Comparison of ENCODE assay signal across 1 fruit fly cellular context in the genomic region with DNA sequence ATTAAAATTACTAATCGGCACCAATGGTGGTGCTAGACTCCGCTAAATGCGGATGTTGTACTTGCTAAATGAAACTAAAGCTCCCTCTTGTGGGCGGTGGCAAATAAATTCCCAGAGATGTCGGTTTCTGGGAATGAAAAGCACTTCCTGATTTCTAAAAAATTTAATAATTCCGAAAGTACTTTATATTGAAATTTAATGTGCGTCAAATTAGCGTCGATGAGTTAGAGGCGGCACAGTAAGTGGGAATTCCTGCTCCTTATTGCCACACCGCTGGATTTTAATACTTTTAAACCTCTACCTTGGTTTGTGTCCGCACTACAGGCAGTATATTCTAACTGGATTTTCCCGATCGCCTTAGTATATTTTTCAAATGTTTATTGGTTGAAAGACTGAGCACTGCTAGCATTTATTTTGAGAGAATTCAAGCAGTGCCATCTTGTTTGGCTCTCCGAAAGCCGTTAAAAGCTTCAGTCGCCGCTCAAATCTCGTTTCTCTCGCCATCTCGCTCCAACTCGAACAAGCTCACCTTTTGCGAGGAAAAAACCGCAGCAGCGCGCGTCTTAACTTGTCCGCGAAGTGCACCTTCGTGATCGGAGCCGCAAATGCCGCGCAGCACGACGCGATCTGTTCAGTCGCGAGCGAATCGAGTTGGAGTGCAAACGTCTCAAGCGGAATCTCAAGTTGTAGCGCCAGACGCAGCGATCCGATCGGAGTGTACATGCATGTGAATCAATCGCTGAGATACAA.
TF ChIP-seq lines count a peak whose summit lies in the region.

A gene (plus strand): TSS at position 663 of the 750 bp plus-strand sequence.

TF ChIP-seq in whole organism, embryonic, 481 proteins besides CTCF, POLR2A, EP300 and RAD21 (continued from another document):
- TF ChIP-seq YL-1 (GFP tag; optimal IDR thresholded peaks at IDR 0.05; lab: Kevin White, UChicago) (no peak), sc (optimal IDR thresholded peaks at IDR 0.05; lab: Kevin White, UChicago) (no peak), sc (GFP tag; optimal IDR thresholded peaks at IDR 0.05; lab: Kevin White, UChicago) (peak; percentile 37), CG17912 (GFP tag; optimal IDR thresholded peaks at IDR 0.05; lab: Kevin White, UChicago) (no peak), ab (GFP tag; optimal IDR thresholded peaks at IDR 0.05; lab: Kevin White, UChicago) (no peak), tin (GFP tag; optimal IDR thresholded peaks at IDR 0.05; lab: Kevin White, UChicago) (peak; percentile 40), luna (GFP tag; optimal IDR thresholded peaks at IDR 0.05; lab: Kevin White, UChicago) (peak; percentile 46), Lpt (GFP tag; optimal IDR thresholded peaks at IDR 0.05; lab: Kevin White, UChicago) (peak; percentile 60), CG10654 (GFP tag; optimal IDR thresholded peaks at IDR 0.05; lab: Kevin White, UChicago) (peak; percentile 17), Nf-YA (GFP tag; IDR thresholded peaks at IDR 0.05; lab: Robert Waterston, UW) (no peak), CG14014 (GFP tag; IDR thresholded peaks at IDR 0.05; lab: Robert Waterston, UW) (peak; percentile 42; the same call in 1 of the 2 replicates), CG11085 (GFP tag; IDR thresholded peaks at IDR 0.05; lab: Robert Waterston, UW) (no peak), CHES-1-like (GFP tag; optimal IDR thresholded peaks at IDR 0.05; lab: Kevin White, UChicago) (peak; percentile 49), Atf6 (GFP tag; IDR thresholded peaks at IDR 0.05; lab: Robert Waterston, UW) (peak; percentile 19; the same call in 1 of the 2 replicates), HHEX (GFP tag; optimal IDR thresholded peaks at IDR 0.05; lab: Kevin White, UChicago) (peak; percentile 42), hkb (optimal IDR thresholded peaks at IDR 0.05; lab: Kevin White, UChicago) (peak; percentile 94), hkb (GFP tag; IDR thresholded peaks at IDR 0.05; lab: Robert Waterston, UW) (peak; percentile 42; the same call in 1 of the 2 replicates), Poxn (GFP tag; IDR thresholded peaks at IDR 0.05; lab: Robert Waterston, UW) (no peak), gcm (GFP tag; optimal IDR thresholded peaks at IDR 0.05; lab: Kevin White, UChicago) (no peak), esg (GFP tag; conservative IDR thresholded peaks at IDR 0.05; lab: Robert Waterston, UW) (no peak), CG14441 (GFP tag; IDR thresholded peaks at IDR 0.05; lab: Robert Waterston, UW) (peak; percentile 30; the same call in 1 of the 2 replicates), slou (GFP tag; optimal IDR thresholded peaks at IDR 0.05; lab: Kevin White, UChicago) (no peak), toy (GFP tag; IDR thresholded peaks at IDR 0.05; lab: Robert Waterston, UW) (no peak), CG12236 (GFP tag; optimal IDR thresholded peaks at IDR 0.05; lab: Kevin White, UChicago) (peak; percentile 14)
